Fruit fly (Drosophila melanogaster) whole organism: ENCODE results near the gene Muc14A.

Experiments
- CG8478 ChIP-seq: fragments of >200 bp; optimal IDR thresholded peaks from 2 replicates; lab custom pipeline; 2018; ENCODE audit warnings: inconsistent platforms
- psq ChIP-seq: fragments of >200 bp; optimal IDR thresholded peaks from 2 replicates; lab custom pipeline; 2017
- usp ChIP-seq: fragments of >200 bp; optimal IDR thresholded peaks from 2 replicates; lab custom pipeline; 2017; ENCODE audit warnings: missing biosample characterization, missing genetic modification characterization, mixed read lengths

dm6 chrX:16096488-16096887 lies 87.6 kb downstream of the Muc14A start:
- TF ChIP-seq usp (GFP tag; lab: Kevin White, UChicago) = no peak
- TF ChIP-seq CG8478 (lab: Kevin White, UChicago) = no peak
- no peak for TF ChIP-seq psq (lab: Kevin White, UChicago)
